Worm (Caenorhabditis elegans) whole organism, late embryonic: ENCODE measurements around the gene T04C12.33.

Source experiments
- F13H6.1 ChIP-seq: sonication (generic microtip); optimal IDR thresholded peaks from 2 replicates; lab custom pipeline; 2016; ENCODE audit warnings: missing genetic modification characterization, missing compliant biosample characterization
- K02D7.2 ChIP-seq: sonication (generic microtip); optimal IDR thresholded peaks from 2 replicates; lab custom pipeline; 2017; ENCODE audit warnings: mild to moderate bottlenecking, missing genetic modification characterization, missing compliant biosample characterization
- T23F11.4 ChIP-seq: fragments of 200-800 bp; sonication (Bioruptor generic); optimal IDR thresholded peaks from 2 replicates; lab custom pipeline; 2018; ENCODE audit warnings: mild to moderate bottlenecking, missing genetic modification characterization, missing compliant biosample characterization
- Y22D7AL.16 ChIP-seq: sonication (generic microtip); optimal IDR thresholded peaks from 2 replicates; lab custom pipeline; 2016; ENCODE audit warnings: missing genetic modification characterization, missing compliant biosample characterization
- ahr-1 ChIP-seq: sonication (generic microtip); optimal IDR thresholded peaks from 2 replicates; lab custom pipeline; 2016; ENCODE audit warnings: missing genetic modification characterization, missing compliant biosample characterization
- ceh-14 ChIP-seq: sonication (generic microtip); optimal IDR thresholded peaks from 2 replicates; lab custom pipeline; 2016; ENCODE audit warnings: missing genotype, missing genetic modification characterization, missing compliant biosample characterization
- ceh-2 ChIP-seq: sonication (generic microtip); optimal IDR thresholded peaks from 2 replicates; lab custom pipeline; 2016; ENCODE audit warnings: missing genotype, missing genetic modification characterization, missing compliant biosample characterization
- ceh-22 ChIP-seq: sonication (generic microtip); optimal IDR thresholded peaks from 2 replicates; lab custom pipeline; 2017; ENCODE audit warnings: missing biosample characterization, missing genetic modification characterization
- ceh-24 ChIP-seq: sonication (generic microtip); optimal IDR thresholded peaks from 2 replicates; lab custom pipeline; 2016; ENCODE audit warnings: mild to moderate bottlenecking, missing genetic modification characterization, missing compliant biosample characterization
- ceh-30 ChIP-seq: fragments of 150-350 bp; optimal IDR thresholded peaks from 2 replicates; lab custom pipeline; 2014; ENCODE audit warnings: missing biosample characterization, missing genetic modification characterization
- ceh-34 ChIP-seq: sonication (generic microtip); optimal IDR thresholded peaks from 2 replicates; lab custom pipeline; 2016; ENCODE audit warnings: mild to moderate bottlenecking, missing genetic modification characterization, missing compliant biosample characterization
- che-1 ChIP-seq: sonication (generic microtip); optimal IDR thresholded peaks from 2 replicates; lab custom pipeline; 2016; ENCODE audit warnings: mild to moderate bottlenecking, missing genetic modification characterization, missing compliant biosample characterization
- elt-2 ChIP-seq: sonication (generic microtip); optimal IDR thresholded peaks from 2 replicates; lab custom pipeline; 2016; ENCODE audit warnings: missing genetic modification reagents, missing genetic modification characterization, missing compliant biosample characterization
- eyg-1 ChIP-seq: sonication (generic microtip); optimal IDR thresholded peaks from 2 replicates; lab custom pipeline; 2016; ENCODE audit warnings: missing genotype, missing genetic modification characterization, missing compliant biosample characterization
- hlh-13 ChIP-seq: fragments of 200-800 bp; sonication (Bioruptor generic); optimal IDR thresholded peaks from 2 replicates; lab custom pipeline; 2018; ENCODE audit warnings: mild to moderate bottlenecking, missing genetic modification characterization, missing compliant biosample characterization
- hlh-15 ChIP-seq: sonication (generic microtip); optimal IDR thresholded peaks from 2 replicates; lab custom pipeline; 2016; ENCODE audit warnings: missing genetic modification characterization, missing compliant biosample characterization
- hlh-30 ChIP-seq: sonication (generic microtip); optimal IDR thresholded peaks from 2 replicates; lab custom pipeline; 2017; ENCODE audit warnings: antibody characterized with exemption, missing genetic modification characterization, missing compliant biosample characterization; ENCODE audit not compliant: insufficient read depth
- hlh-6 ChIP-seq: sonication (generic microtip); optimal IDR thresholded peaks from 2 replicates; lab custom pipeline; 2016; ENCODE audit warnings: missing genotype, missing genetic modification characterization, missing compliant biosample characterization
- lim-6 ChIP-seq: sonication (generic microtip); optimal IDR thresholded peaks from 2 replicates; lab custom pipeline; 2016; ENCODE audit warnings: missing genetic modification characterization, missing compliant biosample characterization
- lin-11 ChIP-seq: fragments of 200-800 bp; sonication (Bioruptor generic); optimal IDR thresholded peaks from 2 replicates; lab custom pipeline; 2018; ENCODE audit warnings: mild to moderate bottlenecking, missing genetic modification characterization, missing compliant biosample characterization
- madf-2 ChIP-seq: sonication (generic microtip); optimal IDR thresholded peaks from 2 replicates; lab custom pipeline; 2017; ENCODE audit warnings: missing genetic modification characterization, missing compliant biosample characterization
- mec-3 ChIP-seq: sonication (generic microtip); optimal IDR thresholded peaks from 2 replicates; lab custom pipeline; 2016; ENCODE audit warnings: borderline replicate concordance, missing genetic modification characterization, missing compliant biosample characterization
- pag-3 ChIP-seq: sonication (generic microtip); optimal IDR thresholded peaks from 2 replicates; lab custom pipeline; 2016; ENCODE audit warnings: missing compliant biosample characterization, missing genetic modification characterization, borderline replicate concordance
- pat-9 ChIP-seq: fragments of 200-800 bp; sonication (Bioruptor generic); optimal IDR thresholded peaks from 2 replicates; lab custom pipeline; 2018; ENCODE audit warnings: mild to moderate bottlenecking, missing genetic modification characterization, moderate library complexity, missing compliant biosample characterization
- pax-1 ChIP-seq: fragments of 150-350 bp; optimal IDR thresholded peaks from 2 replicates; lab custom pipeline; 2014; ENCODE audit warnings: missing biosample characterization, missing genetic modification characterization
- pha-4 ChIP-seq: fragments of 150-350 bp; optimal IDR thresholded peaks from 2 replicates; lab custom pipeline; 2018; ENCODE audit warnings: missing biosample characterization, missing genetic modification reagents, missing genetic modification characterization
- pros-1 ChIP-seq: fragments of 150-350 bp; optimal IDR thresholded peaks from 2 replicates; lab custom pipeline; 2014; ENCODE audit warnings: missing biosample characterization, missing genetic modification reagents, missing genetic modification characterization
- rnt-1 ChIP-seq: sonication (generic microtip); optimal IDR thresholded peaks from 2 replicates; lab custom pipeline; 2016; ENCODE audit warnings: missing genetic modification characterization, missing compliant biosample characterization
- sdc-2 ChIP-seq: sonication (generic microtip); optimal IDR thresholded peaks from 2 replicates; lab custom pipeline; 2016; ENCODE audit warnings: missing genotype, missing genetic modification characterization, missing compliant biosample characterization
- sox-2 ChIP-seq: fragments of 200-800 bp; sonication (Bioruptor generic); IDR thresholded peaks from 2 replicates; pipeline ENCODE4 v1.3.6; 2022; ENCODE audit warnings: missing genetic modification reagents, missing genetic modification characterization, missing compliant biosample characterization
- tbx-2 ChIP-seq: sonication (generic microtip); optimal IDR thresholded peaks from 2 replicates; lab custom pipeline; 2016; ENCODE audit warnings: missing genetic modification characterization, missing compliant biosample characterization
- tbx-7 ChIP-seq: sonication (generic microtip); optimal IDR thresholded peaks from 2 replicates; lab custom pipeline; 2016; ENCODE audit warnings: missing genotype, missing genetic modification characterization, missing compliant biosample characterization
- unc-3 ChIP-seq, 2 experiments: fragments of 200-800 bp in 1 of 2; sonication (Bioruptor generic) in 1 of 2; sonication (generic microtip) in 1 of 2; conservative IDR thresholded peaks in 1 of 2; optimal IDR thresholded peaks in 1 of 2; 2 replicates each; pipeline versions ENCODE4 v1.3.6 to Lab custom; 2016 to 2022; ENCODE audit warnings: missing compliant biosample characterization in 2 of 2, missing genetic modification characterization in 2 of 2, missing genetic modification reagents in 1 of 2
- unc-42 ChIP-seq: sonication (generic microtip); optimal IDR thresholded peaks from 2 replicates; lab custom pipeline; 2016; ENCODE audit warnings: missing genotype, missing genetic modification characterization, missing compliant biosample characterization
- unc-86 ChIP-seq: sonication (generic microtip); optimal IDR thresholded peaks from 2 replicates; lab custom pipeline; 2016; ENCODE audit warnings: missing genetic modification characterization, missing compliant biosample characterization
- zip-5 ChIP-seq: sonication (generic microtip); optimal IDR thresholded peaks from 2 replicates; lab custom pipeline; 2016; ENCODE audit warnings: missing genetic modification characterization, missing compliant biosample characterization
- ztf-16 ChIP-seq: sonication (generic microtip); optimal IDR thresholded peaks from 2 replicates; lab custom pipeline; 2017; ENCODE audit warnings: missing genetic modification characterization, missing compliant biosample characterization

T04C12.33 gene

DNA sequence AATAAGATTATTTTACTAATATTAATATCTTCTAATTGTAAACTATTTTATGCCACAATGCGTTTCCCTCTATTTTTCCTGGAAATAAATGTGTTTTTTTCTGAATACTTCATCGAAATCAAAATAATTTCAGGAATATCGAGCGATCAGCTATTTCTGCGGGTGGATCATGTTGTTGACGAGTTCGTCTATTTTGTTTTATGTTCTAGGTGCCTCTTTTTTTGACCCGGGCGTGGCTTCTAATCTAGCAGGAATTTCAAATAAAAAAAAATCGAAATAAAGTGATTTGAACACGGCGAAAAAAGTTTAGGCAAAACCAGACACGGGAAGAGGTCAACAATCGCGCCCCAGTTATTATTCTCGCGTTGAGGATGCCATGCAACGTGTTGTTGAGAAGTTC, at the start of gene T04C12.33:
Gene T04C12.33 (plus strand): TSS at position 301 of the 400 bp plus-strand sequence.
- TF ChIP-seq madf-2 (tag; lab: Kevin White, UChicago) (no peak), ceh-2 (tag; lab: Kevin White, UChicago) (no peak), lin-11 (tag; lab: Kevin White, UChicago) (no peak)

DNA sequence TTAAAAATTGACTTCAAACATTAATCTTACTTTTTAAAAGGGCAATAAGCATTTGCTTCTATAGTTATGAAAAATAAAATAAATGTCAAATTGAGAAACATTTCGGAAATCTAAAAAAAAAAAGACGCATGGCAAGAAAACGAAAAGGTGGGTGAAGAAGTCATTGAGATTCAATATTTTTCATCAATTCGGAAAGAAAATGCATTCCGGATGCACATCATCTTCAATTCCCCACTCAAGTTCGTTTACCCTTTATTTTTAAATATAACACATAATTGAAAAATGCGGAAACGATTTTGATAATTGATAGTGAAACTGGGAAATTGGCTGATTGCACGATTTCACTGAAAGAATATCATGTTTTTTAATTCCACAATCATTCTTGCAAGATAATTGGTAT, 49.6 kb upstream of the T04C12.33 start, which contains the start of gene F53B7.4:
Gene F53B7.4 (minus strand): TSS at position 101 of the 400 bp plus-strand sequence.
- TF ChIP-seq Y22D7AL.16 (tag; lab: Kevin White, UChicago) (no peak), ceh-24 (tag; lab: Kevin White, UChicago) (no peak), unc-42 (tag; lab: Kevin White, UChicago) (no peak), hlh-15 (no peak), mec-3 (no peak), ceh-30 (tag; lab: Kevin White, UChicago) (no peak)

DNA sequence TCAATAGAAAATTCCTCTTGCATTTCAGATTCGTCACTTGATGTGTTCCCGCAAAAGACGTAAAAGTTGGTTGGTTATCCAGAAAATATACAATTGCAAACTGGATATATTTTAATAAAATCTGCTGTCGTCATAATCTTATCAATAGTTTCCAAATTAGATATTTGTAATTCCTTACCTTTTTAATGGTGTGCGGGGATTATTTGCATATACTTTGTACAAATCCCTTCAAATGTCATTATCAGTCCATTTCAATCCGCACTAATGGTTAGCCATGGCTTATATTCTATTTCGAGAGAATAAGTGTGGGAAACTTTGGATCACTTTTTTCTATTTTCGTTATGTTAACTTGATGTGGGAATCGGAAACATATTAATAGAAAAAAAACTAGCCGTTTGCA, 47.9 kb upstream of the T04C12.33 start:
- TF ChIP-seq ceh-34 (tag; lab: Kevin White, UChicago) (no peak), ceh-22 (tag; lab: Kevin White, UChicago) (no peak), pat-9 (no peak), ztf-16 (tag; lab: Kevin White, UChicago) (no peak), F13H6.1 (tag; lab: Kevin White, UChicago) (no peak), sdc-2 (no peak), hlh-15 (no peak), lin-11 (tag; lab: Kevin White, UChicago) (no peak), ceh-14 (tag; lab: Kevin White, UChicago) (no peak), lim-6 (tag; lab: Kevin White, UChicago) (no peak), eyg-1 (tag; lab: Kevin White, UChicago) (no peak), hlh-30 (tag; lab: Kevin White, UChicago) (no peak), T23F11.4 (GFP tag; lab: Kevin White, UChicago) (no peak), hlh-13 (GFP tag; lab: Kevin White, UChicago) (no peak), tbx-2 (tag; lab: Kevin White, UChicago) (no peak), tbx-7 (tag; lab: Kevin White, UChicago) (no peak)

DNA sequence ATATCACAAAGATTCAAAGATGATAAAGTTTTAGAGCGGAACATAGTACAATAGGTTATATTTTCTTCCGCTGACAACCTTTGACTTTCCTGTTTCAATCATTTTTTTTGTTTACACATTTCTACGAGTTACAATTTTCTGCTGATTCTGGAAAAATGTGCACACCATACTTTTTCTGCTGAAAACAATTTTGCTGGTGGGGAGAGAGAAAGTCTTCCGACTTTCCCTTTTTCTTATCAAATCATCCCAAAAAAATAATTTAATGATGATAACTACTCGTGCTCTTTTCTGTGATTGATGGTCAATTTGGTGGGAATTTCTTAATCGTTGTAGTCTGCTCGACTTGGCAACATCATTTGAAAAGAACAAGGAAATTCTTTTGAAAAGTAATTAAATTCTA, 44.4 kb upstream of the T04C12.33 start:
- TF ChIP-seq pros-1 (tag; lab: Kevin White, UChicago) = no peak
- TF ChIP-seq unc-3 (GFP tag; conservative IDR thresholded peaks at IDR 0.05; lab: Robert Waterston, UW) = no peak
- no peak for TF ChIP-seq unc-3 (tag; optimal IDR thresholded peaks at IDR 0.05; lab: Kevin White, UChicago)
- TF ChIP-seq hlh-6 (tag; lab: Kevin White, UChicago) = no peak
- no peak for TF ChIP-seq tbx-2 (tag; lab: Kevin White, UChicago)
- no peak for TF ChIP-seq sox-2
- TF ChIP-seq elt-2 (tag; lab: Kevin White, UChicago) = peak; percentile 54
- TF ChIP-seq rnt-1 (tag; lab: Kevin White, UChicago) = no peak

DNA sequence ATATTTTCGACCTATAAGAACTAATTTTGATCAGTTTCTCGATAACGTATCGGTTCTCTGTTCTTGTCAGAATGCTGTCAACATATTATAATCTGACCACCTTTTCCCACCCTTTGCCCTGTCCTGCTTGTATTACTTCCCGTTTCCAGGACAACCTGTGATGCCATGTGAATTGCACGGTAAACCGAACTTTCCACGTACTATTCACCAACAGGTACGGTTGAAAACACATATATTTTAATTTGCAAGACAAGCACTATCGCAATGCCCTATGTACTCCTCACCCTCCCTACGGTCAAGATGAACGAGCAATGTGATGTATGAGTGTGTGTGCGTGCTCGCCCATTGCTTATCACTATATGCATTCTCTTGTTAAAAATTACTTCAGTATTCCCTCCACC, 42.9 kb upstream of the T04C12.33 start:
- TF ChIP-seq elt-2 (tag; lab: Kevin White, UChicago) (peak; percentile 84), unc-86 (tag; lab: Kevin White, UChicago) (no peak)

DNA sequence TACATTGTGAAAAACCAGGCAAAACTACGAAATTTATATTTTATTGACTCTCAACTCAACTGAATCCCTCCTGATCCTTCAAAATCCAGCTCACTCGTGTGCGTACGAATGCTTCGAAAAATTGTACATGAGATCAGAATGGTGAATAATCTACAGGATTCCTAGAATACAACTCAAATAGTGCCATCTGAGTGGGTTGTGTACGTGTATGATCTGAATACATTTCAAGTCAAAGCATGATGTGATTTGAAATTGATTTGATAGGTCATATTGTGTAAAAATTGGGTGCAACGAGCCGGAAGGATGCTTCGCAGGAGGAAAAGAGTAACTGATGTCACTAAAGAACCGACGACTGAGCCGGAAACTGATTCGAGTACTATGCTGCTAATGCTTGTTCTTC, 41.3 kb upstream of the T04C12.33 start:
- no peak for TF ChIP-seq zip-5 (tag; lab: Kevin White, UChicago)
- TF ChIP-seq sox-2 = no peak
- no peak for TF ChIP-seq pha-4 (tag; lab: Kevin White, UChicago)
- no peak for TF ChIP-seq K02D7.2 (tag; lab: Kevin White, UChicago)
- TF ChIP-seq pax-1 = no peak
- no peak for TF ChIP-seq che-1 (tag; lab: Kevin White, UChicago)
- no peak for TF ChIP-seq ahr-1 (tag; lab: Kevin White, UChicago)
- TF ChIP-seq eyg-1 (tag; lab: Kevin White, UChicago) = no peak
- TF ChIP-seq pag-3 = no peak
- TF ChIP-seq ceh-22 (tag; lab: Kevin White, UChicago) = no peak
